Fruit fly (Drosophila melanogaster) whole organism, embryonic: ENCODE measurements around the gene Nagk.

Experiments used
- Atf-2 ChIP-seq: fragments of 200-800 bp; sonication (Bioruptor generic); optimal IDR thresholded peaks from 2 replicates; lab custom pipeline; 2016; ENCODE audit warnings: missing biosample characterization, missing genetic modification characterization
- B-H2 ChIP-seq: fragments of 200-800 bp; sonication (Bioruptor generic); optimal IDR thresholded peaks from 2 replicates; lab custom pipeline; 2018; ENCODE audit warnings: missing biosample characterization, mild to moderate bottlenecking, missing genetic modification characterization
- BEAF-32 ChIP-seq: fragments of 200-800 bp; sonication (Bioruptor generic); optimal IDR thresholded peaks from 3 replicates; lab custom pipeline; 2017; ENCODE audit warnings: missing biosample characterization, missing genetic modification characterization, mild to moderate bottlenecking, moderate library complexity, missing genetic modification reagents
- Bgb ChIP-seq: fragments of 200-800 bp; sonication (Bioruptor generic); IDR thresholded peaks from 2 replicates; pipeline ENCODE4 v1.3.6; 2022; ENCODE audit warnings: missing biosample characterization, missing genetic modification characterization; ENCODE audit not compliant: partially characterized antibody
- BtbVII ChIP-seq: fragments of 200-800 bp; sonication (Bioruptor generic); optimal IDR thresholded peaks from 3 replicates; lab custom pipeline; 2017; ENCODE audit warnings: missing biosample characterization, mild to moderate bottlenecking, missing genetic modification characterization
- CG10366 ChIP-seq: fragments of 200-800 bp; sonication (Bioruptor generic); IDR thresholded peaks from 2 replicates; pipeline ENCODE4 v1.3.6; 2022; ENCODE audit warnings: missing biosample characterization, missing genetic modification characterization
- CG12071 ChIP-seq: fragments of 200-800 bp; sonication (Bioruptor generic); optimal IDR thresholded peaks from 3 replicates; lab custom pipeline; 2018; ENCODE audit warnings: missing biosample characterization, mild to moderate bottlenecking, missing genetic modification characterization
- CG12659 ChIP-seq: fragments of 200-800 bp; sonication (Bioruptor generic); optimal IDR thresholded peaks from 3 replicates; lab custom pipeline; 2017; ENCODE audit warnings: mild to moderate bottlenecking, missing biosample characterization, missing genetic modification reagents, missing genetic modification characterization
- CG13123 ChIP-seq: fragments of 200-800 bp; sonication (Bioruptor generic); optimal IDR thresholded peaks from 2 replicates; lab custom pipeline; 2016; ENCODE audit warnings: missing biosample characterization, missing genetic modification characterization
- CG15011 ChIP-seq: fragments of 200-800 bp; sonication (Bioruptor generic); optimal IDR thresholded peaks from 3 replicates; lab custom pipeline; 2018; ENCODE audit warnings: missing biosample characterization, mild to moderate bottlenecking, missing genetic modification characterization
- CG16813 ChIP-seq: fragments of 200-800 bp; sonication (Bioruptor generic); IDR thresholded peaks from 3 replicates; pipeline ENCODE4 v1.3.6; 2022; ENCODE audit warnings: missing biosample characterization, missing genetic modification characterization; ENCODE audit not compliant: partially characterized antibody
- CG17359 ChIP-seq: fragments of 200-800 bp; sonication (Bioruptor generic); optimal IDR thresholded peaks from 3 replicates; lab custom pipeline; 2018; ENCODE audit warnings: missing biosample characterization, mild to moderate bottlenecking, missing genetic modification characterization, moderate library complexity
- CG17361 ChIP-seq: fragments of 200-800 bp; sonication (Bioruptor generic); IDR thresholded peaks from 3 replicates; pipeline ENCODE4 v1.3.6; 2022; ENCODE audit warnings: missing biosample characterization, missing genetic modification characterization
- CG17385 ChIP-seq: fragments of 200-800 bp; sonication (Bioruptor generic); optimal IDR thresholded peaks from 3 replicates; lab custom pipeline; 2018; ENCODE audit warnings: missing biosample characterization, mild to moderate bottlenecking, missing genetic modification characterization
- CG31365 ChIP-seq: fragments of 200-800 bp; sonication (Bioruptor generic); optimal IDR thresholded peaks from 2 replicates; lab custom pipeline; 2018; ENCODE audit warnings: missing biosample characterization, mild to moderate bottlenecking, missing genetic modification characterization
- CG3281 ChIP-seq: fragments of 200-800 bp; sonication (Bioruptor generic); optimal IDR thresholded peaks from 3 replicates; lab custom pipeline; 2017; ENCODE audit warnings: missing biosample characterization, mild to moderate bottlenecking, missing genetic modification characterization
- CG3407 ChIP-seq: fragments of 200-800 bp; sonication (Bioruptor generic); optimal IDR thresholded peaks from 2 replicates; lab custom pipeline; 2018; ENCODE audit warnings: missing biosample characterization, mild to moderate bottlenecking, missing genetic modification characterization
- CG9727 ChIP-seq: fragments of 200-800 bp; sonication (Bioruptor generic); optimal IDR thresholded peaks from 3 replicates; lab custom pipeline; 2017; ENCODE audit warnings: missing biosample characterization, mild to moderate bottlenecking, missing genetic modification characterization
- CHES-1-like ChIP-seq: fragments of 200-800 bp; sonication (Bioruptor generic); optimal IDR thresholded peaks from 2 replicates; lab custom pipeline; 2016; ENCODE audit warnings: missing biosample characterization, missing genetic modification characterization
- CkIIα-i1 ChIP-seq: fragments of 200-800 bp; sonication (Bioruptor generic); IDR thresholded peaks from 2 replicates; pipeline ENCODE4 v1.3.6; 2022; ENCODE audit warnings: missing biosample characterization, missing genetic modification characterization
- Fer2 ChIP-seq: fragments of 200-800 bp; sonication (Bioruptor generic); optimal IDR thresholded peaks from 2 replicates; lab custom pipeline; 2018; ENCODE audit warnings: missing biosample characterization, mild to moderate bottlenecking, missing genetic modification characterization, moderate library complexity
- HLHmδ ChIP-seq: fragments of 200-800 bp; sonication (Bioruptor generic); optimal IDR thresholded peaks from 2 replicates; lab custom pipeline; 2018; ENCODE audit warnings: missing biosample characterization, mild to moderate bottlenecking, missing genetic modification characterization, moderate library complexity
- Hsf ChIP-seq: fragments of 200-800 bp; sonication (Bioruptor generic); optimal IDR thresholded peaks from 3 replicates; lab custom pipeline; 2016; ENCODE audit warnings: missing biosample characterization, missing genetic modification characterization
- NC2β ChIP-seq: fragments of 200-800 bp; sonication (Bioruptor generic); optimal IDR thresholded peaks from 2 replicates; lab custom pipeline; 2016; ENCODE audit warnings: missing biosample characterization, missing genetic modification characterization
- Ptx1 ChIP-seq: fragments of 200-800 bp; sonication (Bioruptor generic); IDR thresholded peaks from 2 replicates; pipeline ENCODE4 v1.3.6; 2022; ENCODE audit warnings: missing biosample characterization, missing genetic modification characterization
- Ssrp ChIP-seq: fragments of 200-800 bp; sonication (Bioruptor generic); optimal IDR thresholded peaks from 2 replicates; lab custom pipeline; 2018; ENCODE audit warnings: missing biosample characterization, mild to moderate bottlenecking, missing genetic modification characterization, moderate library complexity
- Stat92E ChIP-seq, 3 experiments: fragments of >200 bp in 2 of 3; fragments of 200-800 bp in 1 of 3; sonication (Bioruptor generic) in 1 of 3; optimal IDR thresholded peaks; 2 replicates each; lab custom pipeline; 2017 to 2019; ENCODE audit warnings: missing biosample characterization in 3 of 3, missing genetic modification characterization in 3 of 3, mild to moderate bottlenecking in 1 of 3, moderate library complexity in 1 of 3
- Xbp1 ChIP-seq: fragments of 200-800 bp; sonication (Bioruptor generic); optimal IDR thresholded peaks from 3 replicates; lab custom pipeline; 2016; ENCODE audit warnings: missing biosample characterization, mild to moderate bottlenecking, missing genetic modification characterization
- amos ChIP-seq: fragments of 200-800 bp; sonication (Bioruptor generic); IDR thresholded peaks from 2 replicates; pipeline ENCODE4 v1.3.6; 2022; ENCODE audit warnings: missing biosample characterization, missing genetic modification characterization; ENCODE audit not compliant: partially characterized antibody
- fd102C ChIP-seq: fragments of 200-800 bp; sonication (Bioruptor generic); optimal IDR thresholded peaks from 2 replicates; lab custom pipeline; 2018; ENCODE audit warnings: missing biosample characterization, mild to moderate bottlenecking, missing genetic modification characterization, moderate library complexity
- fd96Cb ChIP-seq: fragments of 200-800 bp; sonication (Bioruptor generic); optimal IDR thresholded peaks from 2 replicates; lab custom pipeline; 2018; ENCODE audit warnings: missing biosample characterization, mild to moderate bottlenecking, missing genetic modification characterization, moderate library complexity
- jing ChIP-seq: fragments of 200-800 bp; sonication (Bioruptor generic); optimal IDR thresholded peaks from 2 replicates; lab custom pipeline; 2018; ENCODE audit warnings: missing biosample characterization, mild to moderate bottlenecking, missing genetic modification characterization
- kni ChIP-seq: fragments of 200-800 bp; sonication (Bioruptor generic); optimal IDR thresholded peaks from 3 replicates; lab custom pipeline; 2017; ENCODE audit warnings: mild to moderate bottlenecking, missing biosample characterization, missing genetic modification reagents, missing genetic modification characterization
- lab ChIP-seq: fragments of 200-800 bp; sonication (Bioruptor generic); optimal IDR thresholded peaks from 3 replicates; lab custom pipeline; 2017; ENCODE audit warnings: missing biosample characterization, missing genetic modification characterization, mild to moderate bottlenecking, moderate library complexity, missing genetic modification reagents
- lbe ChIP-seq: fragments of 200-800 bp; sonication (Bioruptor generic); optimal IDR thresholded peaks from 2 replicates; lab custom pipeline; 2016; ENCODE audit warnings: missing biosample characterization, mild to moderate bottlenecking, missing genetic modification characterization
- lilli ChIP-seq: fragments of 200-800 bp; sonication (Bioruptor generic); optimal IDR thresholded peaks from 3 replicates; lab custom pipeline; 2016; ENCODE audit warnings: missing biosample characterization, missing genetic modification characterization
- lola ChIP-seq, 3 experiments: fragments of >200 bp in 2 of 3; fragments of 200-800 bp in 1 of 3; sonication (Bioruptor generic) in 1 of 3; optimal IDR thresholded peaks; 2 replicates each; lab custom pipeline; 2017 to 2019; ENCODE audit warnings: missing biosample characterization in 3 of 3, missing genetic modification characterization in 3 of 3, mild to moderate bottlenecking in 1 of 3, moderate library complexity in 1 of 3
- lov ChIP-seq, 2 experiments: fragments of 200-800 bp in 1 of 2; fragments of >200 bp in 1 of 2; sonication (Bioruptor generic) in 1 of 2; IDR thresholded peaks in 1 of 2; optimal IDR thresholded peaks in 1 of 2; 2 replicates in 1 of 2; 3 replicates in 1 of 2; pipeline versions ENCODE4 v1.3.6 to Lab custom; 2017 to 2022; ENCODE audit warnings: missing biosample characterization in 1 of 2, missing genetic modification characterization in 1 of 2
- luna ChIP-seq: fragments of 200-800 bp; sonication (Bioruptor generic); optimal IDR thresholded peaks from 2 replicates; lab custom pipeline; 2016; ENCODE audit warnings: missing biosample characterization, missing genetic modification characterization
- pzg ChIP-seq: fragments of 200-800 bp; sonication (Bioruptor generic); optimal IDR thresholded peaks from 3 replicates; lab custom pipeline; 2018; ENCODE audit warnings: missing biosample characterization, mild to moderate bottlenecking, missing genetic modification characterization, moderate library complexity
- sc ChIP-seq, 3 experiments: fragments of >200 bp in 2 of 3; fragments of 200-800 bp in 1 of 3; sonication (Bioruptor generic) in 1 of 3; optimal IDR thresholded peaks; 2 replicates in 2 of 3; 3 replicates in 1 of 3; lab custom pipeline; 2017; ENCODE audit warnings: mild to moderate bottlenecking in 1 of 3, missing biosample characterization in 1 of 3, missing genetic modification characterization in 1 of 3, missing genetic modification reagents in 1 of 3
- sug ChIP-seq: fragments of 200-800 bp; optimal IDR thresholded peaks from 2 replicates; lab custom pipeline; 2019; ENCODE audit warnings: missing biosample characterization, mild to moderate bottlenecking, missing genetic modification characterization, moderate library complexity
- tgo ChIP-seq: fragments of 200-800 bp; sonication (Bioruptor generic); IDR thresholded peaks from 3 replicates; pipeline ENCODE4 v1.3.6; 2022; ENCODE audit warnings: missing biosample characterization, missing genetic modification characterization
- tna ChIP-seq: fragments of 200-800 bp; sonication (Bioruptor generic); IDR thresholded peaks from 2 replicates; pipeline ENCODE4 v1.3.6; 2022; ENCODE audit warnings: missing biosample characterization, missing genetic modification characterization; ENCODE audit not compliant: partially characterized antibody

The Nagk gene

dm6 chr3R:15356645-15357431 lies 13.8 kb upstream of the Nagk start, which contains the start of the genes Atg4b and Hibch (continued):
- TF ChIP-seq pzg (GFP tag; lab: Kevin White, UChicago) (peak; percentile 47), tgo (GFP tag; lab: Robert Waterston, UW) (peak; percentile 72), Ptx1 (GFP tag; lab: Robert Waterston, UW) (peak; percentile 90), CG13123 (GFP tag; lab: Kevin White, UChicago) (peak; percentile 63), fd102C (GFP tag; lab: Kevin White, UChicago) (no peak), CG16813 (no peak), NC2β (GFP tag; lab: Kevin White, UChicago) (no peak), Hsf (GFP tag; lab: Kevin White, UChicago) (peak; percentile 58), Atf-2 (GFP tag; lab: Kevin White, UChicago) (no peak), tna (GFP tag; lab: Robert Waterston, UW) (no peak), CG12659 (GFP tag; lab: Kevin White, UChicago) (peak; percentile 94), Ssrp (peak; percentile 85), CG10366 (peak; percentile 74), CHES-1-like (GFP tag; lab: Kevin White, UChicago) (peak; percentile 5), Bgb (GFP tag; lab: Robert Waterston, UW) (no peak), lola (GFP tag; optimal IDR thresholded peaks at IDR 0.05; lab: Kevin White, UChicago) (peak in 1 of 3 experiments; percentile 86), sc (optimal IDR thresholded peaks at IDR 0.05; lab: Kevin White, UChicago) (no peak), sc (GFP tag; optimal IDR thresholded peaks at IDR 0.05; lab: Kevin White, UChicago) (no peak), B-H2 (GFP tag; lab: Kevin White, UChicago) (peak; percentile 88), lilli (peak; percentile 74), luna (GFP tag; lab: Kevin White, UChicago) (no peak), Xbp1 (GFP tag; lab: Kevin White, UChicago) (peak; percentile 88), CkIIα-i1 (no peak), lab (GFP tag; lab: Kevin White, UChicago) (no peak), jing (GFP tag; lab: Kevin White, UChicago) (no peak), CG3281 (GFP tag; lab: Kevin White, UChicago) (peak; percentile 88), Fer2 (tag; lab: Kevin White, UChicago) (peak; percentile 86)

DNA sequence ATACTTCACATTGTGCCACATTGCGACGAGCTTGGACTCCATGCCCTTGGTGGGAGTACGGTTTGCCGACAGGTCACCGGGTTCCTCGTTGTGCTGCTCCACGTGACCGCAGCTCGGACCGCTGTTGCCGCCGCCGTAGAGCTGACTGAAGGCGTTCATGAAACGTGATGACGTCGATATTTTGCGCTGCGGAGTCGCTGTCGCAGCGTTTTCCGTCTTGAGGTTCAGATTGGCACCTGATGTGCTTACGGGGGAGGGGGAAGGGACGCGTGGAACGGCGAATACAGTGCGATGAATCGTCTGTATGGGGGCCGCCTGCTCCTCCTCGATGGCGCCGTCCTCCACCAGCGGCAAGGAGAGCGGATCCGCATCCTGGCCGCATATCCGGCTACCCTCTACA lies 13.1 kb upstream of the Nagk start:
- TF ChIP-seq CG3407 (GFP tag; lab: Kevin White, UChicago) (no peak), amos (GFP tag; lab: Robert Waterston, UW) (0 out of 2 replicates have a peak, but pooled peaks have one; percentile 5), lov (optimal IDR thresholded peaks at IDR 0.05; lab: Kevin White, UChicago) (no peak), lov (GFP tag; IDR thresholded peaks at IDR 0.05; lab: Robert Waterston, UW) (0 out of 3 replicates have a peak, but pooled peaks have one; percentile 22)

dm6 chr3R:15354019-15354418 lies 11.0 kb upstream of the Nagk start:
- TF ChIP-seq lov (optimal IDR thresholded peaks at IDR 0.05; lab: Kevin White, UChicago) (no peak), lov (GFP tag; IDR thresholded peaks at IDR 0.05; lab: Robert Waterston, UW) (no peak), CG9727 (peak; percentile 3), BtbVII (GFP tag; lab: Kevin White, UChicago) (no peak), Stat92E (GFP tag; optimal IDR thresholded peaks at IDR 0.05; lab: Kevin White, UChicago) (no peak), CG3281 (GFP tag; lab: Kevin White, UChicago) (peak; percentile 24), CG17385 (GFP tag; lab: Kevin White, UChicago) (no peak), kni (GFP tag; lab: Kevin White, UChicago) (no peak), CG17361 (no peak), CG15011 (peak; percentile 0), CG12071 (GFP tag; lab: Kevin White, UChicago) (peak; percentile 27), sug (no peak), CG31365 (tag; lab: Kevin White, UChicago) (no peak), CG17359 (tag; lab: Kevin White, UChicago) (no peak), BEAF-32 (GFP tag; lab: Kevin White, UChicago) (no peak), HLHmδ (GFP tag; lab: Kevin White, UChicago) (no peak), fd96Cb (no peak), lbe (GFP tag; lab: Kevin White, UChicago) (no peak)
